Worm (Caenorhabditis elegans) whole organism, L4 larva: ENCODE results near the gene F49A5.10.

Experiments used
- ZK546.5 ChIP-seq, 2 experiments: sonication (generic microtip); optimal IDR thresholded peaks; 2 replicates each; lab custom pipeline; 2017; ENCODE audit warnings: missing biosample characterization in 2 of 2, missing genetic modification characterization in 2 of 2
- aha-1 ChIP-seq: fragments of 150-350 bp; peaks from one replicate; lab custom pipeline; 2014; ENCODE audit warnings: missing biosample characterization, missing genetic modification characterization
- ceh-28 ChIP-seq: fragments of 150-350 bp; optimal IDR thresholded peaks from 2 replicates; lab custom pipeline; 2014; ENCODE audit warnings: missing biosample characterization, missing genetic modification reagents, missing genetic modification characterization
- nhr-237 ChIP-seq: sonication (generic microtip); optimal IDR thresholded peaks from 2 replicates; lab custom pipeline; 2017; ENCODE audit warnings: missing biosample characterization, missing genetic modification characterization
- sdz-12 ChIP-seq: fragments of 200-800 bp; sonication (Bioruptor generic); optimal IDR thresholded peaks from 2 replicates; lab custom pipeline; 2018; ENCODE audit warnings: mild to moderate bottlenecking, missing genetic modification characterization, missing compliant biosample characterization
- ztf-7 ChIP-seq: fragments of 150-350 bp; optimal IDR thresholded peaks from 2 replicates; lab custom pipeline; 2014; ENCODE audit warnings: missing biosample characterization, missing genetic modification characterization

DNA sequence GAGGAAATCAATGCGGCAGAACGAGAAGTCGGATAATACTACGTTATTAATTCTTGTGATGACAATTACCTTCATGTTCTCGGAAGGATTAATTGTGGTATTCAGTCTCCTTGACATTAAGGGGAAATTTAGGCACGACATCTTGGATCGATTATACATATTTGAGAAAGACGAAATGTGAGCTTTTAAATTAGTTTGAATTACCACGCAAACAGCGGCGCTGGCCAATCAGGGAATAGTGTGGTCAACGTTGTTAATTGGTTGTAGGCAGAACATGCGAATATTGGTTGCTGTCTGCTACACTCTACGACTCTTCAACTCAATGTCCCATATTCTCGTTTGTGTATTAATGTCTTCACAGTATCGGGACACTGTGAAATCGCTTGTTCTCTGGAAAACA is at the start of gene F49A5.10:
- TF ChIP-seq ZK546.5 (tag; optimal IDR thresholded peaks at IDR 0.05; lab: Kevin White, UChicago) (no peak), sdz-12 (GFP tag; lab: Kevin White, UChicago) (no peak), ceh-28 (tag; lab: Kevin White, UChicago) (no peak), nhr-237 (tag; lab: Kevin White, UChicago) (no peak), ztf-7 (tag; lab: Kevin White, UChicago) (no peak), aha-1 (tag; lab: Kevin White, UChicago) (no peak)
